Worm (Caenorhabditis elegans) whole organism, mixed stage, embryonic: ENCODE data around the gene C07D8.6.

ENCODE experiments used
- ceh-83 ChIP-seq: fragments of 200-800 bp; sonication (Bioruptor generic); optimal IDR thresholded peaks from 2 replicates; lab custom pipeline; 2018; ENCODE audit warnings: mild to moderate bottlenecking, missing genetic modification characterization, missing compliant biosample characterization
- ces-1 ChIP-seq: fragments of 150-350 bp; optimal IDR thresholded peaks from 2 replicates; lab custom pipeline; 2014; ENCODE audit warnings: missing biosample characterization, missing genetic modification reagents, missing genetic modification characterization
- cnd-1 ChIP-seq: fragments of 200-800 bp; sonication (Bioruptor generic); optimal IDR thresholded peaks from 2 replicates; lab custom pipeline; 2018; ENCODE audit warnings: mild to moderate bottlenecking, missing genetic modification characterization, missing compliant biosample characterization
- elt-3 ChIP-seq: fragments of 150-350 bp; optimal IDR thresholded peaks from 2 replicates; lab custom pipeline; 2014; ENCODE audit warnings: missing biosample characterization, missing genetic modification characterization
- ham-2 ChIP-seq: fragments of 200-800 bp; sonication (Bioruptor generic); optimal IDR thresholded peaks from 2 replicates; lab custom pipeline; 2018; ENCODE audit warnings: mild to moderate bottlenecking, missing genetic modification characterization, missing compliant biosample characterization
- hlh-1 ChIP-seq: fragments of 150-350 bp; optimal IDR thresholded peaks from 2 replicates; lab custom pipeline; 2014; ENCODE audit warnings: missing biosample characterization, missing genetic modification reagents, missing genetic modification characterization
- lin-13 ChIP-seq: fragments of 150-350 bp; optimal IDR thresholded peaks from 2 replicates; lab custom pipeline; 2014; ENCODE audit warnings: missing biosample characterization, missing genetic modification characterization
- lin-32 ChIP-seq: fragments of 200-800 bp; sonication (Bioruptor generic); optimal IDR thresholded peaks from 2 replicates; lab custom pipeline; 2018; ENCODE audit warnings: mild to moderate bottlenecking, missing genetic modification characterization, missing compliant biosample characterization
- lsy-2 ChIP-seq: fragments of 150-350 bp; optimal IDR thresholded peaks from 2 replicates; lab custom pipeline; 2014; ENCODE audit warnings: missing biosample characterization, missing genetic modification characterization
- mep-1 ChIP-seq: fragments of 150-350 bp; optimal IDR thresholded peaks from 2 replicates; lab custom pipeline; 2017; ENCODE audit warnings: missing biosample characterization, missing genetic modification reagents, missing genetic modification characterization, inconsistent platforms
- mls-2 ChIP-seq: sonication (generic microtip); optimal IDR thresholded peaks from 2 replicates; lab custom pipeline; 2016; ENCODE audit warnings: mild to moderate bottlenecking, missing genetic modification characterization, moderate library complexity, missing compliant biosample characterization
- nhr-12 ChIP-seq: fragments of 150-350 bp; optimal IDR thresholded peaks from 2 replicates; lab custom pipeline; 2014; ENCODE audit warnings: missing biosample characterization, missing genetic modification characterization
- nhr-237 ChIP-seq: fragments of 150-350 bp; optimal IDR thresholded peaks from 2 replicates; lab custom pipeline; 2014; ENCODE audit warnings: missing biosample characterization, missing genetic modification characterization
- pha-4 ChIP-seq: fragments of 150-350 bp; optimal IDR thresholded peaks from 2 replicates; lab custom pipeline; 2018; ENCODE audit warnings: missing biosample characterization, missing genetic modification reagents, missing genetic modification characterization
- sptf-1 ChIP-seq: sonication (generic microtip); optimal IDR thresholded peaks from 2 replicates; lab custom pipeline; 2017; ENCODE audit warnings: mild to moderate bottlenecking, missing genetic modification characterization, moderate library complexity, missing compliant biosample characterization
- unc-120 ChIP-seq: sonication (generic microtip); optimal IDR thresholded peaks from 2 replicates; lab custom pipeline; 2017; ENCODE audit warnings: missing genetic modification characterization, missing compliant biosample characterization; ENCODE audit not compliant: poor library complexity, severe bottlenecking
- ztf-11 ChIP-seq: fragments of 150-350 bp; optimal IDR thresholded peaks from 2 replicates; lab custom pipeline; 2014; ENCODE audit warnings: missing biosample characterization, missing genetic modification characterization

C07D8.6 gene

ce11 chrX:7390270-7390669 lies 49.0 kb downstream of the C07D8.6 start, which contains the start of gene C10A4.6:
Gene C10A4.6 (plus strand): TSS chrX:7390570.
- no peak for TF ChIP-seq pha-4 (tag; lab: Kevin White, UChicago)
- TF ChIP-seq elt-3 (tag; lab: Kevin White, UChicago), result no peak
- no peak for TF ChIP-seq nhr-237
- no peak for TF ChIP-seq mep-1 (tag; lab: Kevin White, UChicago)
- TF ChIP-seq nhr-12, result no peak
- TF ChIP-seq cnd-1 (tag; lab: Kevin White, UChicago), result no peak
- no peak for TF ChIP-seq ces-1 (GFP tag; lab: Kevin White, UChicago)
- TF ChIP-seq lin-32 (GFP tag; lab: Kevin White, UChicago), result no peak
- TF ChIP-seq mls-2 (tag; lab: Kevin White, UChicago), result no peak
- TF ChIP-seq ham-2 (GFP tag; lab: Kevin White, UChicago), result no peak
- no peak for TF ChIP-seq ceh-83 (GFP tag; lab: Kevin White, UChicago)
- no peak for TF ChIP-seq unc-120 (tag; lab: Kevin White, UChicago)
- no peak for TF ChIP-seq ztf-11
- TF ChIP-seq lsy-2 (tag; lab: Kevin White, UChicago), result no peak
- no peak for TF ChIP-seq sptf-1
- no peak for TF ChIP-seq lin-13 (tag; lab: Kevin White, UChicago)
- no peak for TF ChIP-seq hlh-1 (tag; lab: Kevin White, UChicago)
